Fruit fly (Drosophila melanogaster): Measurements from ENCODE around the gene csw.

Gene csw

dm6 chrX:2123013-2123964 is 29.3 kb downstream of the csw start, which contains the start of gene ph-d (continued):
- TF ChIP-seq Rx (GFP tag; IDR thresholded peaks at IDR 0.05) (peak; percentile 19; the same call in 1 of the 2 replicates), eyg (GFP tag; optimal IDR thresholded peaks at IDR 0.05) (no peak), lov (optimal IDR thresholded peaks at IDR 0.05) (no peak), lov (GFP tag; IDR thresholded peaks at IDR 0.05) (0 out of 3 replicates have a peak, but pooled peaks have one; percentile 33), Xbp1 (GFP tag; optimal IDR thresholded peaks at IDR 0.05) (peak; percentile 56), slp2 (GFP tag; optimal IDR thresholded peaks at IDR 0.05) (no peak), CG2889 (GFP tag; IDR thresholded peaks at IDR 0.05) (no peak), CG17612 (GFP tag; IDR thresholded peaks at IDR 0.05) (no peak), CG7556 (GFP tag; optimal IDR thresholded peaks at IDR 0.05) (peak; percentile 64), ham (GFP tag; IDR thresholded peaks at IDR 0.05) (no peak), trh (GFP tag; optimal IDR thresholded peaks at IDR 0.05) (no peak), CG4424 (GFP tag; optimal IDR thresholded peaks at IDR 0.05) (peak; percentile 35), CG10366 (GFP tag; IDR thresholded peaks at IDR 0.05) (peak; percentile 37; the same call in 1 of the 2 replicates), CG34376 (GFP tag; optimal IDR thresholded peaks at IDR 0.05) (peak; percentile 81), pb (GFP tag; optimal IDR thresholded peaks at IDR 0.05) (peak; percentile 13), CG17829 (tag; optimal IDR thresholded peaks at IDR 0.05) (peak; percentile 46), CG3407 (GFP tag; optimal IDR thresholded peaks at IDR 0.05) (peak; percentile 25), CG13296 (GFP tag; optimal IDR thresholded peaks at IDR 0.05) (peak; percentile 47), CG11560 (tag; IDR thresholded peaks at IDR 0.05) (no peak), hth (optimal IDR thresholded peaks at IDR 0.05) (no peak), Eip74EF (GFP tag; optimal IDR thresholded peaks at IDR 0.05) (no peak), CG12155 (GFP tag; optimal IDR thresholded peaks at IDR 0.05) (peak; percentile 20), oc (tag; optimal IDR thresholded peaks at IDR 0.05) (no peak), HmgD (GFP tag; optimal IDR thresholded peaks at IDR 0.05) (peak; percentile 58), zfh1 (GFP tag; IDR thresholded peaks at IDR 0.05) (no peak), seq (GFP tag; IDR thresholded peaks at IDR 0.05) (peak; percentile 80), pita (GFP tag; optimal IDR thresholded peaks at IDR 0.05) (no peak), CG16779 (GFP tag; IDR thresholded peaks at IDR 0.05) (no peak), HHEX (GFP tag; optimal IDR thresholded peaks at IDR 0.05) (peak; percentile 63), grn (GFP tag; optimal IDR thresholded peaks at IDR 0.05) (no peak), CG9727 (GFP tag; optimal IDR thresholded peaks at IDR 0.05) (peak; percentile 51), dan (GFP tag; IDR thresholded peaks at IDR 0.05) (no peak), sd (tag; optimal IDR thresholded peaks at IDR 0.05) (peak; percentile 82), Sox102F (GFP tag; optimal IDR thresholded peaks at IDR 0.05) (peak; percentile 61), CG32532 (GFP tag; IDR thresholded peaks at IDR 0.05) (peak; percentile 33; the same call in 1 of the 2 replicates), fru (optimal IDR thresholded peaks at IDR 0.05) (no peak), CG12659 (GFP tag; optimal IDR thresholded peaks at IDR 0.05) (peak; percentile 58), CG10321 (GFP tag; IDR thresholded peaks at IDR 0.05) (peak; percentile 98), Vsx1 (GFP tag; optimal IDR thresholded peaks at IDR 0.05) (no peak), Doc2 (GFP tag; IDR thresholded peaks at IDR 0.05) (no peak), CG1602 (GFP tag; optimal IDR thresholded peaks at IDR 0.05) (peak; percentile 22), CG1792 (GFP tag; optimal IDR thresholded peaks at IDR 0.05) (no peak), CG13424 (tag; optimal IDR thresholded peaks at IDR 0.05) (peak; percentile 3), pan (optimal IDR thresholded peaks at IDR 0.05) (no peak), pan (GFP tag; optimal IDR thresholded peaks at IDR 0.05 in 1 of 2, IDR thresholded peaks at IDR 0.05 in 1 of 2) (peak in 1 of 2 experiments; percentile 35), org-1 (GFP tag; optimal IDR thresholded peaks at IDR 0.05) (no peak), ATbp (GFP tag; optimal IDR thresholded peaks at IDR 0.05) (peak; percentile 48), CG7987 (GFP tag; optimal IDR thresholded peaks at IDR 0.05) (peak; percentile 66), CG8359 (GFP tag; optimal IDR thresholded peaks at IDR 0.05; ENCODE audit: borderline replicate concordance) (peak; percentile 18), CG2875 (GFP tag; optimal IDR thresholded peaks at IDR 0.05) (no peak)

Data from whole organism, embryonic.